Fruit fly (Drosophila melanogaster) whole organism, prepupa: ENCODE measurements around the gene CG7601.
A peak's percentile ranks its signal among the peaks of the same experiment; 100 is the strongest.

Source experiments
- Blimp-1 ChIP-seq: fragments of 200-800 bp; sonication (Bioruptor generic); optimal IDR thresholded peaks from 3 replicates; lab custom pipeline; 2017; ENCODE audit warnings: missing biosample characterization, missing genetic modification characterization, mild to moderate bottlenecking, moderate library complexity, missing genetic modification reagents
- CG10669 ChIP-seq: fragments of 200-800 bp; sonication (Bioruptor generic); optimal IDR thresholded peaks from 3 replicates; lab custom pipeline; 2018; ENCODE audit warnings: missing biosample characterization, mild to moderate bottlenecking, missing genetic modification characterization, moderate library complexity
- CG11294 ChIP-seq: fragments of 200-800 bp; sonication (Bioruptor generic); IDR thresholded peaks from 2 replicates; pipeline ENCODE4 v1.3.6; 2022; ENCODE audit warnings: missing biosample characterization, missing genetic modification characterization
- CG11762 ChIP-seq: fragments of 200-800 bp; sonication (Bioruptor generic); optimal IDR thresholded peaks from 3 replicates; lab custom pipeline; 2016; ENCODE audit warnings: missing biosample characterization, missing genetic modification characterization; ENCODE audit not compliant: insufficient read depth
- CG11902 ChIP-seq: fragments of 200-800 bp; sonication (Bioruptor generic); optimal IDR thresholded peaks from 3 replicates; lab custom pipeline; 2016; ENCODE audit warnings: missing biosample characterization, missing genetic modification characterization
- CG15336 ChIP-seq: fragments of 200-800 bp; sonication (Bioruptor generic); IDR thresholded peaks from 2 replicates; pipeline ENCODE4 v1.3.6; 2022; ENCODE audit warnings: missing biosample characterization, missing genetic modification characterization
- CG1621 ChIP-seq: fragments of 200-800 bp; sonication (Bioruptor generic); optimal IDR thresholded peaks from 3 replicates; lab custom pipeline; 2018; ENCODE audit warnings: missing biosample characterization, mild to moderate bottlenecking, missing genetic modification characterization
- CG16779 ChIP-seq: fragments of 200-800 bp; sonication (Bioruptor generic); optimal IDR thresholded peaks from 3 replicates; lab custom pipeline; 2017; ENCODE audit warnings: missing biosample characterization, mild to moderate bottlenecking, missing genetic modification characterization
- CG3032 ChIP-seq: fragments of 200-800 bp; optimal IDR thresholded peaks from 2 replicates; lab custom pipeline; 2019; ENCODE audit warnings: missing biosample characterization, mild to moderate bottlenecking, missing genetic modification characterization, moderate library complexity
- CG31627 ChIP-seq: fragments of 200-800 bp; sonication (Bioruptor generic); optimal IDR thresholded peaks from 3 replicates; lab custom pipeline; 2016; ENCODE audit warnings: missing biosample characterization, missing genetic modification characterization
- CG32006 ChIP-seq: fragments of 200-800 bp; sonication (Bioruptor generic); optimal IDR thresholded peaks from 3 replicates; lab custom pipeline; 2017; ENCODE audit warnings: missing biosample characterization, mild to moderate bottlenecking, missing genetic modification characterization
- CG34406 ChIP-seq: fragments of 200-800 bp; sonication (Bioruptor generic); optimal IDR thresholded peaks from 3 replicates; lab custom pipeline; 2016; ENCODE audit warnings: missing biosample characterization, missing genetic modification characterization
- CG3919 ChIP-seq: fragments of 200-800 bp; sonication (Bioruptor generic); optimal IDR thresholded peaks from 3 replicates; lab custom pipeline; 2016; ENCODE audit warnings: missing biosample characterization, missing genetic modification characterization
- CG4318 ChIP-seq: fragments of 200-800 bp; sonication (Bioruptor generic); optimal IDR thresholded peaks from 3 replicates; lab custom pipeline; 2017; ENCODE audit warnings: missing biosample characterization, mild to moderate bottlenecking, missing genetic modification characterization
- CG6276 ChIP-seq: fragments of 200-800 bp; sonication (Bioruptor generic); optimal IDR thresholded peaks from 2 replicates; lab custom pipeline; 2017; ENCODE audit warnings: missing biosample characterization, mild to moderate bottlenecking, missing genetic modification characterization
- CG6808 ChIP-seq: fragments of 200-800 bp; sonication (Bioruptor generic); optimal IDR thresholded peaks from 3 replicates; lab custom pipeline; 2017; ENCODE audit warnings: missing biosample characterization, missing genetic modification characterization, mild to moderate bottlenecking, moderate library complexity, missing genetic modification reagents
- CG6854 ChIP-seq: fragments of 200-800 bp; sonication (Bioruptor generic); optimal IDR thresholded peaks from 2 replicates; lab custom pipeline; 2017; ENCODE audit warnings: missing biosample characterization, mild to moderate bottlenecking, missing genetic modification characterization
- CG7368 ChIP-seq: fragments of 200-800 bp; sonication (Bioruptor generic); optimal IDR thresholded peaks from 3 replicates; lab custom pipeline; 2016; ENCODE audit warnings: missing biosample characterization, missing genetic modification characterization
- CG8119 ChIP-seq: fragments of 200-800 bp; sonication (Bioruptor generic); IDR thresholded peaks from 3 replicates; pipeline ENCODE4 v1.3.6; 2022; ENCODE audit warnings: missing biosample characterization, missing genetic modification characterization
- CG9139 ChIP-seq: fragments of 200-800 bp; sonication (Bioruptor generic); optimal IDR thresholded peaks from 3 replicates; lab custom pipeline; 2017; ENCODE audit warnings: missing biosample characterization, mild to moderate bottlenecking, missing genetic modification characterization
- Eip75B ChIP-seq: fragments of 200-800 bp; sonication (Bioruptor generic); optimal IDR thresholded peaks from 3 replicates; lab custom pipeline; 2016; ENCODE audit warnings: missing biosample characterization, missing genetic modification characterization
- Eip78C ChIP-seq: fragments of 200-800 bp; sonication (Bioruptor generic); peaks from one replicate; lab custom pipeline; 2016; ENCODE audit warnings: missing biosample characterization, missing genetic modification characterization
- Eip93F ChIP-seq: fragments of 200-800 bp; sonication (Bioruptor generic); optimal IDR thresholded peaks from 2 replicates; lab custom pipeline; 2016; ENCODE audit warnings: missing biosample characterization, mild to moderate bottlenecking, missing genetic modification characterization
- Ets96B ChIP-seq: fragments of 200-800 bp; optimal IDR thresholded peaks from 2 replicates; lab custom pipeline; 2019; ENCODE audit warnings: missing biosample characterization, mild to moderate bottlenecking, missing genetic modification characterization, moderate library complexity
- Gug ChIP-seq: fragments of 200-800 bp; sonication (Bioruptor generic); IDR thresholded peaks from 2 replicates; pipeline ENCODE4 v1.3.6; 2022; ENCODE audit warnings: missing biosample characterization, missing genetic modification characterization
- Hr38 ChIP-seq: sonication (Bioruptor generic); optimal IDR thresholded peaks from 2 replicates; lab custom pipeline; 2016; ENCODE audit warnings: missing biosample characterization, missing genetic modification characterization
- Hr39 ChIP-seq: fragments of 200-800 bp; sonication (Bioruptor generic); optimal IDR thresholded peaks from 2 replicates; lab custom pipeline; 2016; ENCODE audit warnings: missing biosample characterization, missing genetic modification characterization
- Met ChIP-seq: fragments of 200-800 bp; sonication (Bioruptor generic); optimal IDR thresholded peaks from 3 replicates; lab custom pipeline; 2016; ENCODE audit warnings: missing biosample characterization, missing genetic modification characterization
- Sox102F ChIP-seq: fragments of 200-800 bp; sonication (Bioruptor generic); optimal IDR thresholded peaks from 2 replicates; lab custom pipeline; 2016; ENCODE audit warnings: missing biosample characterization, mild to moderate bottlenecking, missing genetic modification characterization
- Sox14 ChIP-seq: fragments of 200-800 bp; sonication (Bioruptor generic); optimal IDR thresholded peaks from 3 replicates; lab custom pipeline; 2016; ENCODE audit warnings: missing biosample characterization, missing genetic modification characterization
- Sox15 ChIP-seq: fragments of 200-800 bp; sonication (Bioruptor generic); optimal IDR thresholded peaks from 3 replicates; lab custom pipeline; 2016; ENCODE audit warnings: missing biosample characterization, missing genetic modification characterization
- achi ChIP-seq: fragments of 200-800 bp; sonication (Bioruptor generic); optimal IDR thresholded peaks from 3 replicates; lab custom pipeline; 2016; ENCODE audit warnings: missing biosample characterization, missing genetic modification characterization
- acj6 ChIP-seq: fragments of 200-800 bp; sonication (Bioruptor generic); optimal IDR thresholded peaks from 3 replicates; lab custom pipeline; 2016; ENCODE audit warnings: missing biosample characterization, missing genetic modification characterization
- cyc ChIP-seq: fragments of 200-800 bp; sonication (Bioruptor generic); optimal IDR thresholded peaks from 3 replicates; lab custom pipeline; 2016; ENCODE audit warnings: missing biosample characterization, missing genetic modification characterization
- dac ChIP-seq: fragments of 200-800 bp; sonication (Bioruptor generic); optimal IDR thresholded peaks from 2 replicates; lab custom pipeline; 2017; ENCODE audit warnings: missing biosample characterization, mild to moderate bottlenecking, missing genetic modification characterization
- dsx ChIP-seq: fragments of 200-800 bp; optimal IDR thresholded peaks from 3 replicates; lab custom pipeline; 2019; ENCODE audit warnings: missing biosample characterization, mild to moderate bottlenecking, missing genetic modification characterization, moderate library complexity; ENCODE audit not compliant: poor library complexity, severe bottlenecking
- fd59A ChIP-seq: fragments of 200-800 bp; sonication (Bioruptor generic); optimal IDR thresholded peaks from 2 replicates; lab custom pipeline; 2017; ENCODE audit warnings: missing biosample characterization, mild to moderate bottlenecking, missing genetic modification characterization, missing genetic modification reagents
- fkh ChIP-seq: fragments of 200-800 bp; sonication (Bioruptor generic); optimal IDR thresholded peaks from 3 replicates; lab custom pipeline; 2017; ENCODE audit warnings: missing biosample characterization, mild to moderate bottlenecking, missing genetic modification characterization, moderate library complexity
- net ChIP-seq: fragments of 200-800 bp; sonication (Bioruptor generic); optimal IDR thresholded peaks from 3 replicates; lab custom pipeline; 2016; ENCODE audit warnings: missing biosample characterization, missing genetic modification characterization
- pdm3 ChIP-seq: fragments of 200-800 bp; sonication (Bioruptor generic); optimal IDR thresholded peaks from 3 replicates; lab custom pipeline; 2016; ENCODE audit warnings: missing biosample characterization, missing genetic modification characterization
- salr ChIP-seq, 2 experiments: fragments of 200-800 bp; sonication (Bioruptor generic); optimal IDR thresholded peaks; 3 replicates each; lab custom pipeline; 2016 to 2018; ENCODE audit warnings: missing biosample characterization in 2 of 2, missing genetic modification characterization in 2 of 2, mild to moderate bottlenecking in 1 of 2
- ss ChIP-seq, 2 experiments: fragments of 200-800 bp; sonication (Bioruptor generic); optimal IDR thresholded peaks; 2 replicates in 1 of 2; 3 replicates in 1 of 2; lab custom pipeline; 2017 to 2018; ENCODE audit warnings: mild to moderate bottlenecking in 2 of 2, missing biosample characterization in 2 of 2, missing genetic modification characterization in 2 of 2, moderate library complexity in 1 of 2
- svp ChIP-seq: fragments of 200-800 bp; sonication (Bioruptor generic); peaks from one replicate; lab custom pipeline; 2016; ENCODE audit warnings: missing biosample characterization, missing genetic modification characterization
- topi ChIP-seq: fragments of 200-800 bp; sonication (Bioruptor generic); optimal IDR thresholded peaks from 3 replicates; lab custom pipeline; 2016; ENCODE audit warnings: missing biosample characterization, missing genetic modification characterization
- vri ChIP-seq: fragments of 200-800 bp; sonication (Bioruptor generic); optimal IDR thresholded peaks from 3 replicates; lab custom pipeline; 2016; ENCODE audit warnings: missing biosample characterization, mild to moderate bottlenecking, missing genetic modification characterization

Gene CG7601

dm6 chr3R:29745056-29745455 lies 8.5 kb upstream of the CG7601 start, which contains the start of the genes Wdr24 and IntS11 (continued):
- TF ChIP-seq CG3919 (peak; percentile 95), CG6276 (GFP tag; lab: Kevin White, UChicago) (no peak), Eip75B (GFP tag; lab: Kevin White, UChicago) (no peak), CG16779 (tag; lab: Kevin White, UChicago) (peak; percentile 84), CG3032 (tag; lab: Kevin White, UChicago) (peak; percentile 98), vri (GFP tag; lab: Kevin White, UChicago) (peak; percentile 87), CG4318 (GFP tag; lab: Kevin White, UChicago) (no peak), CG32006 (GFP tag; lab: Kevin White, UChicago) (peak; percentile 97), acj6 (peak; percentile 95), Ets96B (tag; lab: Kevin White, UChicago) (peak; percentile 93), Eip78C (GFP tag; lab: Kevin White, UChicago) (peak; percentile 98), CG11762 (peak; percentile 85), CG7368 (GFP tag; lab: Kevin White, UChicago) (no peak), Met (no peak), dac (GFP tag; lab: Kevin White, UChicago) (no peak), Sox14 (GFP tag; lab: Kevin White, UChicago) (peak; percentile 98), Hr39 (GFP tag; lab: Kevin White, UChicago) (peak; percentile 98)

- TF ChIP-seq vri (GFP tag; lab: Kevin White, UChicago) (no peak), dsx (GFP tag; lab: Kevin White, UChicago) (peak; percentile 49), salr (GFP tag; optimal IDR thresholded peaks at IDR 0.05; lab: Kevin White, UChicago) (no peak), Eip78C (GFP tag; lab: Kevin White, UChicago) (peak; percentile 14), Blimp-1 (GFP tag; lab: Kevin White, UChicago) (peak; percentile 76)
- TF ChIP-seq, all 60 proteins: peak for 3
These were observed 3.5 kb upstream of the CG7601 start for dm6 chr3R:29740078-29740477.

dm6 chr3R:29737891-29738290 lies 1.3 kb upstream of the CG7601 start, which contains the start of gene Gnpnat:
Gnpnat (plus strand) TSS chr3R:29738275.
- TF ChIP-seq CG11294 (no peak), Met (peak; percentile 47), CG31627 (GFP tag; lab: Kevin White, UChicago) (peak; percentile 11), CG8119 (GFP tag; lab: Robert Waterston, UW) (no peak), CG3919 (peak; percentile 62), Eip75B (GFP tag; lab: Kevin White, UChicago) (peak; percentile 63), acj6 (peak; percentile 60), Sox102F (peak; percentile 44), CG11902 (GFP tag; lab: Kevin White, UChicago) (peak; percentile 36), CG3032 (tag; lab: Kevin White, UChicago) (peak; percentile 13), cyc (GFP tag; lab: Kevin White, UChicago) (peak; percentile 21), Ets96B (tag; lab: Kevin White, UChicago) (peak; percentile 66), fkh (GFP tag; lab: Kevin White, UChicago) (no peak), fd59A (GFP tag; lab: Kevin White, UChicago) (no peak), CG6854 (GFP tag; lab: Kevin White, UChicago) (no peak), CG10669 (GFP tag; lab: Kevin White, UChicago) (peak; percentile 50), CG6276 (GFP tag; lab: Kevin White, UChicago) (peak; percentile 63), topi (GFP tag; lab: Kevin White, UChicago) (peak; percentile 45), Eip93F (GFP tag; lab: Kevin White, UChicago) (no peak), CG6808 (no peak), dac (GFP tag; lab: Kevin White, UChicago) (peak; percentile 38), pdm3 (GFP tag; lab: Kevin White, UChicago) (peak; percentile 15), Eip78C (GFP tag; lab: Kevin White, UChicago) (peak; percentile 90), achi (GFP tag; lab: Kevin White, UChicago) (peak; percentile 63), Gug (GFP tag; lab: Robert Waterston, UW) (no peak), CG1621 (tag; lab: Kevin White, UChicago) (peak; percentile 17), CG15336 (GFP tag; lab: Robert Waterston, UW) (no peak), Sox14 (GFP tag; lab: Kevin White, UChicago) (peak; percentile 38), CG9139 (GFP tag; lab: Kevin White, UChicago) (no peak), Hr39 (GFP tag; lab: Kevin White, UChicago) (peak; percentile 3), svp (peak; percentile 51), salr (GFP tag; optimal IDR thresholded peaks at IDR 0.05; lab: Kevin White, UChicago) (no peak), CG11762 (peak; percentile 10), ss (GFP tag; optimal IDR thresholded peaks at IDR 0.05; lab: Kevin White, UChicago) (peak in 1 of 2 experiments; percentile 52), Hr38 (no peak), CG34406 (GFP tag; lab: Kevin White, UChicago) (peak; percentile 40), Sox15 (GFP tag; lab: Kevin White, UChicago) (no peak), CG4318 (GFP tag; lab: Kevin White, UChicago) (peak; percentile 12), net (GFP tag; lab: Kevin White, UChicago) (peak; percentile 54)
